Fruit fly (Drosophila melanogaster) whole organism, embryonic: ENCODE results near the gene Rok.

Experiments
- Blimp-1 ChIP-seq: fragments of 200-800 bp; sonication (Bioruptor generic); optimal IDR thresholded peaks from 3 replicates; lab custom pipeline; 2018; ENCODE audit warnings: missing biosample characterization, missing genetic modification characterization, mild to moderate bottlenecking, moderate library complexity, missing genetic modification reagents
- CG12391 ChIP-seq: fragments of 200-800 bp; sonication (Bioruptor generic); optimal IDR thresholded peaks from 3 replicates; lab custom pipeline; 2018; ENCODE audit warnings: missing biosample characterization, mild to moderate bottlenecking, missing genetic modification characterization, moderate library complexity
- CG12942 ChIP-seq: fragments of 200-800 bp; sonication (Bioruptor generic); optimal IDR thresholded peaks from 3 replicates; lab custom pipeline; 2016; ENCODE audit warnings: missing biosample characterization, missing genetic modification characterization
- CG14014 ChIP-seq: fragments of 200-800 bp; sonication (Bioruptor generic); IDR thresholded peaks from 2 replicates; pipeline ENCODE4 v1.3.6; 2022; ENCODE audit warnings: missing biosample characterization, missing genetic modification characterization
- CG14710 ChIP-seq: fragments of 200-800 bp; sonication (Bioruptor generic); optimal IDR thresholded peaks from 3 replicates; lab custom pipeline; 2019; ENCODE audit warnings: missing biosample characterization, mild to moderate bottlenecking, missing genetic modification characterization, moderate library complexity
- CG16815 ChIP-seq: fragments of 200-800 bp; sonication (Bioruptor generic); optimal IDR thresholded peaks from 3 replicates; lab custom pipeline; 2017; ENCODE audit warnings: missing biosample characterization, mild to moderate bottlenecking, missing genetic modification characterization
- CG17328 ChIP-seq: fragments of 200-800 bp; sonication (Bioruptor generic); IDR thresholded peaks from 2 replicates; pipeline ENCODE4 v1.3.6; 2022; ENCODE audit warnings: missing biosample characterization, missing genetic modification characterization
- CG17568 ChIP-seq: fragments of 200-800 bp; sonication (Bioruptor generic); optimal IDR thresholded peaks from 2 replicates; lab custom pipeline; 2018; ENCODE audit warnings: missing biosample characterization, mild to moderate bottlenecking, missing genetic modification characterization, moderate library complexity
- CG17829 ChIP-seq: fragments of 200-800 bp; optimal IDR thresholded peaks from 2 replicates; lab custom pipeline; 2019; ENCODE audit warnings: missing biosample characterization, mild to moderate bottlenecking, missing genetic modification characterization, moderate library complexity
- CG2120 ChIP-seq: fragments of 200-800 bp; sonication (Bioruptor generic); optimal IDR thresholded peaks from 3 replicates; lab custom pipeline; 2016; ENCODE audit warnings: missing biosample characterization, missing genetic modification characterization
- CG30403 ChIP-seq: fragments of 200-800 bp; sonication (Bioruptor generic); optimal IDR thresholded peaks from 3 replicates; lab custom pipeline; 2016; ENCODE audit warnings: missing biosample characterization, missing genetic modification characterization
- CG34224 ChIP-seq: fragments of 200-800 bp; sonication (Bioruptor generic); IDR thresholded peaks from 3 replicates; pipeline ENCODE4 v1.3.6; 2022; ENCODE audit warnings: missing biosample characterization, missing genetic modification characterization; ENCODE audit not compliant: partially characterized antibody
- CG34422 ChIP-seq: fragments of 200-800 bp; sonication (Bioruptor generic); IDR thresholded peaks from 3 replicates; pipeline ENCODE4 v1.3.6; 2022; ENCODE audit warnings: missing biosample characterization, missing genetic modification characterization
- CG4854 ChIP-seq: fragments of 200-800 bp; sonication (Bioruptor generic); optimal IDR thresholded peaks from 2 replicates; lab custom pipeline; 2016; ENCODE audit warnings: missing biosample characterization, missing genetic modification characterization, inconsistent platforms
- CG7786 ChIP-seq: fragments of 200-800 bp; sonication (Bioruptor generic); optimal IDR thresholded peaks from 2 replicates; lab custom pipeline; 2016; ENCODE audit warnings: missing biosample characterization, missing genetic modification characterization
- CG9215 ChIP-seq: fragments of 200-800 bp; sonication (Bioruptor generic); IDR thresholded peaks from 2 replicates; pipeline ENCODE4 v1.3.6; 2022; ENCODE audit warnings: missing biosample characterization, missing genetic modification characterization
- CG9932 ChIP-seq: fragments of 200-800 bp; sonication (Bioruptor generic); IDR thresholded peaks from 2 replicates; pipeline ENCODE4 v1.3.6; 2022; ENCODE audit warnings: missing biosample characterization, missing genetic modification characterization
- CoRest ChIP-seq: fragments of 200-800 bp; sonication (Bioruptor generic); optimal IDR thresholded peaks from 3 replicates; lab custom pipeline; 2018; ENCODE audit warnings: missing biosample characterization, mild to moderate bottlenecking, missing genetic modification characterization, moderate library complexity
- CrebB ChIP-seq: fragments of 200-800 bp; sonication (Bioruptor generic); optimal IDR thresholded peaks from 3 replicates; lab custom pipeline; 2018; ENCODE audit warnings: missing biosample characterization, mild to moderate bottlenecking, missing genetic modification characterization
- Doc2 ChIP-seq: fragments of 200-800 bp; sonication (Bioruptor generic); IDR thresholded peaks from 2 replicates; pipeline ENCODE4 v1.3.6; 2022; ENCODE audit warnings: missing biosample characterization, missing genetic modification characterization
- Dp ChIP-seq: fragments of 200-800 bp; sonication (Bioruptor generic); optimal IDR thresholded peaks from 2 replicates; lab custom pipeline; 2018; ENCODE audit warnings: missing biosample characterization, mild to moderate bottlenecking, missing genetic modification characterization, moderate library complexity
- Elba2 ChIP-seq: fragments of 200-800 bp; sonication (Bioruptor generic); optimal IDR thresholded peaks from 3 replicates; lab custom pipeline; 2016; ENCODE audit warnings: missing biosample characterization, missing genetic modification characterization
- Ets65A ChIP-seq: fragments of 200-800 bp; sonication (Bioruptor generic); peaks from one replicate; lab custom pipeline; 2016; ENCODE audit warnings: missing biosample characterization, missing genetic modification characterization
- Hey ChIP-seq: fragments of 200-800 bp; sonication (Bioruptor generic); optimal IDR thresholded peaks from 3 replicates; lab custom pipeline; 2018; ENCODE audit warnings: missing biosample characterization, mild to moderate bottlenecking, missing genetic modification characterization
- Hmx ChIP-seq: fragments of 200-800 bp; sonication (Bioruptor generic); optimal IDR thresholded peaks from 2 replicates; lab custom pipeline; 2016; ENCODE audit warnings: missing biosample characterization, missing genetic modification characterization
- Jarid2 ChIP-seq: fragments of 200-800 bp; sonication (Bioruptor generic); optimal IDR thresholded peaks from 3 replicates; lab custom pipeline; 2017; ENCODE audit warnings: mild to moderate bottlenecking, missing biosample characterization, missing genetic modification reagents, missing genetic modification characterization
- Lhr ChIP-seq: fragments of 200-800 bp; sonication (Bioruptor generic); optimal IDR thresholded peaks from 3 replicates; lab custom pipeline; 2017; ENCODE audit warnings: mild to moderate bottlenecking, missing biosample characterization, missing genetic modification reagents, missing genetic modification characterization
- MBD-R2 ChIP-seq: fragments of 200-800 bp; sonication (Bioruptor generic); IDR thresholded peaks from 2 replicates; pipeline ENCODE4 v1.3.6; 2022; ENCODE audit warnings: missing biosample characterization, missing genetic modification characterization
- MESR4 ChIP-seq: fragments of 200-800 bp; sonication (Bioruptor generic); optimal IDR thresholded peaks from 2 replicates; lab custom pipeline; 2018; ENCODE audit warnings: missing biosample characterization, mild to moderate bottlenecking, missing genetic modification characterization, moderate library complexity
- Pdp1 ChIP-seq, 2 experiments: fragments of 200-800 bp; sonication (Bioruptor generic); optimal IDR thresholded peaks; 3 replicates each; lab custom pipeline; 2016; ENCODE audit warnings: missing biosample characterization in 2 of 2, missing genetic modification characterization in 2 of 2, mild to moderate bottlenecking in 1 of 2, moderate library complexity in 1 of 2
- Six4 ChIP-seq: fragments of 200-800 bp; sonication (Bioruptor generic); optimal IDR thresholded peaks from 2 replicates; lab custom pipeline; 2016; ENCODE audit warnings: missing biosample characterization, missing genetic modification characterization
- Tbp ChIP-seq: fragments of >200 bp; optimal IDR thresholded peaks from 2 replicates; lab custom pipeline; 2018; ENCODE audit warnings: missing biosample characterization, missing genetic modification characterization
- ap ChIP-seq: fragments of 200-800 bp; sonication (Bioruptor generic); IDR thresholded peaks from 2 replicates; pipeline ENCODE4 v1.3.6; 2022; ENCODE audit warnings: missing biosample characterization, missing genetic modification characterization
- bab2 ChIP-seq: fragments of 200-800 bp; sonication (Bioruptor generic); optimal IDR thresholded peaks from 2 replicates; lab custom pipeline; 2016; ENCODE audit warnings: missing biosample characterization, missing genetic modification characterization
- bowl ChIP-seq: fragments of 200-800 bp; sonication (Bioruptor generic); IDR thresholded peaks from 2 replicates; pipeline ENCODE4 v1.3.6; 2022; ENCODE audit warnings: missing biosample characterization, missing genetic modification characterization
- btn ChIP-seq: fragments of 200-800 bp; sonication (Bioruptor generic); optimal IDR thresholded peaks from 2 replicates; lab custom pipeline; 2016; ENCODE audit warnings: missing biosample characterization, missing genetic modification characterization
- cas ChIP-seq: fragments of 200-800 bp; sonication (Bioruptor generic); IDR thresholded peaks from 2 replicates; pipeline ENCODE4 v1.3.6; 2022; ENCODE audit warnings: missing biosample characterization, missing genetic modification characterization
- dmrt11E ChIP-seq: fragments of 200-800 bp; sonication (Bioruptor generic); optimal IDR thresholded peaks from 3 replicates; lab custom pipeline; 2018; ENCODE audit warnings: missing biosample characterization, mild to moderate bottlenecking, missing genetic modification characterization, moderate library complexity
- emc ChIP-seq: fragments of 200-800 bp; sonication (Bioruptor generic); optimal IDR thresholded peaks from 2 replicates; lab custom pipeline; 2016; ENCODE audit warnings: missing biosample characterization, missing genetic modification characterization
- exex ChIP-seq: fragments of 200-800 bp; sonication (Bioruptor generic); optimal IDR thresholded peaks from 4 replicates; lab custom pipeline; 2018; ENCODE audit warnings: missing biosample characterization, mild to moderate bottlenecking, missing genetic modification characterization, moderate library complexity
- gfzf ChIP-seq: fragments of 200-800 bp; sonication (Bioruptor generic); optimal IDR thresholded peaks from 2 replicates; lab custom pipeline; 2016; ENCODE audit warnings: missing biosample characterization, mild to moderate bottlenecking, missing genetic modification characterization, moderate library complexity
- gt ChIP-seq: fragments of 200-800 bp; sonication (Bioruptor generic); IDR thresholded peaks from 2 replicates; pipeline ENCODE4 v1.3.6; 2022; ENCODE audit warnings: missing biosample characterization, missing genetic modification characterization
- hkb ChIP-seq, 2 experiments: fragments of 200-800 bp in 1 of 2; fragments of >200 bp in 1 of 2; sonication (Bioruptor generic) in 1 of 2; IDR thresholded peaks in 1 of 2; optimal IDR thresholded peaks in 1 of 2; 2 replicates each; pipeline versions ENCODE4 v1.3.6 to Lab custom; 2017 to 2022; ENCODE audit warnings: missing biosample characterization in 1 of 2, missing genetic modification characterization in 1 of 2
- ind ChIP-seq: fragments of 200-800 bp; sonication (Bioruptor generic); optimal IDR thresholded peaks from 3 replicates; lab custom pipeline; 2016; ENCODE audit warnings: missing biosample characterization, missing genetic modification characterization
- nau ChIP-seq: fragments of 200-800 bp; sonication (Bioruptor generic); optimal IDR thresholded peaks from 3 replicates; lab custom pipeline; 2017; ENCODE audit warnings: missing biosample characterization, mild to moderate bottlenecking, missing genetic modification characterization, missing genetic modification reagents
- otp ChIP-seq: fragments of 200-800 bp; sonication (Bioruptor generic); IDR thresholded peaks from 3 replicates; pipeline ENCODE4, ENCODE4 v1.3.6; 2022; ENCODE audit warnings: missing biosample characterization, missing genetic modification characterization
- p53 ChIP-seq: fragments of 200-800 bp; sonication (Bioruptor generic); optimal IDR thresholded peaks from 2 replicates; lab custom pipeline; 2016; ENCODE audit warnings: missing biosample characterization, missing genetic modification characterization
- sens ChIP-seq: fragments of 200-800 bp; sonication (Bioruptor generic); peaks from one replicate; lab custom pipeline; 2016; ENCODE audit warnings: missing biosample characterization, missing genetic modification characterization
- sens-2 ChIP-seq: fragments of 200-800 bp; sonication (Bioruptor generic); IDR thresholded peaks from 2 replicates; pipeline ENCODE4 v1.3.6; 2022; ENCODE audit warnings: missing biosample characterization, missing genetic modification characterization
- toy ChIP-seq: fragments of 200-800 bp; sonication (Bioruptor generic); IDR thresholded peaks from 2 replicates; pipeline ENCODE4 v1.3.6; 2022; ENCODE audit warnings: missing biosample characterization, missing genetic modification characterization

Rok gene

DNA sequence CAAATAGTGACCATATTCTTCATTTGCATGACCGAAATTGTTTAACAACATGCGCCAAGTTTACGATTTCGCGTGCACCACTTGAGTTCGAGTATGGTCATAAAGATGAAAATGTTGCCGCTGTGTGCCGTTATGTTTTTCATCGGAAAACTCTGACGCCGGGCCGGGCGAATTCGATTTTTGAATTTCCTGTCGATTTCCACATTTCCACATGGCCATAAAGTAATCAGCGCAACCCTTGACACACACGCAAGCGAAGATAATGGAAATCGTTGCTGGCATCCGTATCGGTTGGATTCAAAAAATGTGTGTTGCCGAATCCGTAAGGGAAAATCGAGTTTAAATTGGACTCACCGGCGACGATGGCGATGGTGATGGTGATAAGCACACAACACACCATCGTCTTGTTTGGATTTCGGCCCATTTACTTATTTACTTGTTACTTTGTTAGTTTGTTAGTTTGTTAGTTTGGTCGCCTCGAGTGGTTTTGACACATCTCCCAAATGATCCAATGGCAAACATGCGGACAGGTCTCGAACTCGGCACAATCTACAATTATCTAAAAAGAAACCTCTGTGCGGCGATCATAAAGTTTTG lies 7.4 kb upstream of the Rok start (continued):
- TF ChIP-seq gt (no peak), MESR4 (GFP tag; lab: Kevin White, UChicago) (peak; percentile 10), CG17328 (GFP tag; lab: Robert Waterston, UW) (peak; percentile 48; the same call in 1 of the 2 replicates), CG14710 (tag; lab: Kevin White, UChicago) (peak; percentile 41), ap (GFP tag; lab: Robert Waterston, UW) (no peak), toy (GFP tag; lab: Robert Waterston, UW) (no peak), CG17829 (no peak), Hey (peak; percentile 29), CrebB (peak; percentile 60), bowl (GFP tag; lab: Robert Waterston, UW) (no peak), CG17568 (GFP tag; lab: Kevin White, UChicago) (peak; percentile 61), nau (GFP tag; lab: Kevin White, UChicago) (peak; percentile 37), Pdp1 (GFP tag; optimal IDR thresholded peaks at IDR 0.05; lab: Kevin White, UChicago) (peak in 1 of 2 experiments; percentile 41), Lhr (GFP tag; lab: Kevin White, UChicago) (peak; percentile 31), Six4 (no peak), Hmx (no peak), CG16815 (peak; percentile 2), CG4854 (no peak), CG9932 (GFP tag; lab: Robert Waterston, UW) (no peak), Tbp (no peak), p53 (no peak), CG9215 (GFP tag; lab: Robert Waterston, UW) (no peak), Dp (no peak), cas (no peak), ind (GFP tag; lab: Kevin White, UChicago) (no peak), CG30403 (GFP tag; lab: Kevin White, UChicago) (no peak), Jarid2 (GFP tag; lab: Kevin White, UChicago) (peak; percentile 3), bab2 (GFP tag; lab: Kevin White, UChicago) (peak; percentile 58), CG12391 (peak; percentile 13), CG34422 (GFP tag; lab: Robert Waterston, UW) (0 out of 3 replicates have a peak, but pooled peaks have one; percentile 14), CG14014 (GFP tag; lab: Robert Waterston, UW) (peak; percentile 40; the same call in 1 of the 2 replicates), exex (tag; lab: Kevin White, UChicago) (peak; percentile 33), MBD-R2 (GFP tag; lab: Robert Waterston, UW) (no peak), Blimp-1 (peak; percentile 41), CG12942 (GFP tag; lab: Kevin White, UChicago) (peak; percentile 14), CoRest (tag; lab: Kevin White, UChicago) (peak; percentile 6), Doc2 (no peak), gfzf (no peak), Elba2 (GFP tag; lab: Kevin White, UChicago) (no peak), Ets65A (GFP tag; lab: Kevin White, UChicago) (no peak), dmrt11E (tag; lab: Kevin White, UChicago) (peak; percentile 68), hkb (optimal IDR thresholded peaks at IDR 0.05; lab: Kevin White, UChicago) (no peak), hkb (GFP tag; IDR thresholded peaks at IDR 0.05; lab: Robert Waterston, UW) (peak; percentile 51; the same call in 1 of the 2 replicates), sens (GFP tag; lab: Kevin White, UChicago) (peak; percentile 84), btn (GFP tag; lab: Kevin White, UChicago) (peak; percentile 54), CG7786 (no peak), emc (GFP tag; lab: Kevin White, UChicago) (no peak), CG34224 (GFP tag; lab: Robert Waterston, UW) (no peak), otp (peak; percentile 66; the same call in 2 of the 3 replicates), CG2120 (no peak), sens-2 (no peak)
